Worm (Caenorhabditis elegans): ENCODE results near the gene fbxb-106.

DNA sequence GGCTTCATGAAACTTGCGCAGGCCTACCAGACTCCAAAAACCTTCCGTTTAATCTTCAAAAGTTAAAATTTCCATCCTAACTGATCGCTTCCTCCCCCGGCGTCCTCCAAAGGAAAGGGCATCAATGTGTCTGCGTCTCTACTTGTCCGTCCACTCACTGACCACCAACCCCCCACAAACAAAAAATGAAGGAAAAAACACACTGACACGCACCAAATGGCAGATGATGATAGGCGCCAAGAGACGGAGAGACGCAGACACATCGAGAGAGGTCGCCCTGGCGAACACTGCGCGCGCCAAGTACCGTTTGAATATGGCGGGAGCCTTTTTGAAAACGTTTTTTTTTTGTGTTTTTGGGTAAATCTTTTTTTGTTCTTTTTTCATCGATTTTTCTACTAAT is 27.5 kb upstream of the fbxb-106 start:
- TF ChIP-seq snpc-4 (tag; optimal IDR thresholded peaks at IDR 0.05) (no peak), ZK546.5 (tag; optimal IDR thresholded peaks at IDR 0.05) (no peak), unc-39 (tag; optimal IDR thresholded peaks at IDR 0.05) (no peak), elt-3 (tag; optimal IDR thresholded peaks at IDR 0.05) (no peak), lsy-2 (tag; optimal IDR thresholded peaks at IDR 0.05) (peak in 1 of 2 experiments; percentile 22), nhr-129 (tag; optimal IDR thresholded peaks at IDR 0.05) (peak; percentile 4), nhr-11 (tag; optimal IDR thresholded peaks at IDR 0.05) (no peak), R02D3.7 (tag; optimal IDR thresholded peaks at IDR 0.05) (no peak), nhr-6 (tag; optimal IDR thresholded peaks at IDR 0.05) (no peak), egl-27 (tag; optimal IDR thresholded peaks at IDR 0.05) (no peak), nhr-77 (tag; optimal IDR thresholded peaks at IDR 0.05) (no peak), aly-2 (tag; optimal IDR thresholded peaks at IDR 0.05) (no peak), skn-1 (tag; optimal IDR thresholded peaks at IDR 0.05) (no peak)
